Worm (Caenorhabditis elegans) whole organism, midembryonic: ENCODE data around the gene nlr-1.

Experiments
- T22C8.4 ChIP-seq: fragments of 200-800 bp; sonication (Bioruptor generic); IDR thresholded peaks from 2 replicates; pipeline ENCODE4 v1.3.6; 2022; ENCODE audit warnings: missing genetic modification characterization, missing compliant biosample characterization
- cog-1 ChIP-seq: sonication (generic microtip); optimal IDR thresholded peaks from 2 replicates; lab custom pipeline; 2016; ENCODE audit warnings: missing genetic modification characterization, missing compliant biosample characterization
- flt-1 ChIP-seq: fragments of 200-800 bp; sonication (Bioruptor generic); IDR thresholded peaks from 2 replicates; pipeline ENCODE4 v1.3.6; 2022; ENCODE audit warnings: missing genetic modification characterization, missing compliant biosample characterization
- klf-2 ChIP-seq: fragments of 200-800 bp; sonication (Bioruptor generic); conservative IDR thresholded peaks from 2 replicates; pipeline ENCODE4 v1.3.6; 2022; ENCODE audit warnings: missing genetic modification reagents, missing genetic modification characterization, missing compliant biosample characterization
- med-1 ChIP-seq: sonication (generic microtip); optimal IDR thresholded peaks from 2 replicates; lab custom pipeline; 2017; ENCODE audit warnings: missing genetic modification characterization, mild to moderate bottlenecking, missing compliant biosample characterization, antibody characterized with exemption, missing genetic modification reagents; ENCODE audit not compliant: insufficient read depth
- ref-1 ChIP-seq: fragments of 200-800 bp; sonication (Bioruptor generic); conservative IDR thresholded peaks from 2 replicates; pipeline ENCODE4 v1.3.6; 2022; ENCODE audit warnings: missing genetic modification reagents, missing genetic modification characterization, missing compliant biosample characterization
- tab-1 ChIP-seq: fragments of 200-800 bp; sonication (Bioruptor generic); IDR thresholded peaks from 2 replicates; pipeline ENCODE4 v1.3.6; 2022; ENCODE audit warnings: missing genetic modification characterization, missing compliant biosample characterization
- ztf-23 ChIP-seq: fragments of 200-800 bp; sonication (Bioruptor generic); IDR thresholded peaks from 2 replicates; pipeline ENCODE4 v1.3.6; 2022; ENCODE audit warnings: missing genetic modification reagents, missing genetic modification characterization, missing compliant biosample characterization
- ztf-29 ChIP-seq: fragments of 200-800 bp; sonication (Bioruptor generic); IDR thresholded peaks from 2 replicates; pipeline ENCODE4 v1.3.6; 2022; ENCODE audit warnings: missing genetic modification reagents, missing genetic modification characterization, missing compliant biosample characterization

The nlr-1 gene

ce11 chrIV:12192104-12192763 lies 14.1 kb upstream of the nlr-1 start:
- TF ChIP-seq med-1 (no peak), tab-1 (GFP tag; lab: Robert Waterston, UW) (no peak), klf-2 (no peak), flt-1 (GFP tag; lab: Robert Waterston, UW) (no peak), ztf-23 (GFP tag; lab: Robert Waterston, UW) (no peak), ref-1 (no peak), cog-1 (tag; lab: Kevin White, UChicago) (no peak), T22C8.4 (GFP tag; lab: Robert Waterston, UW) (no peak), ztf-29 (no peak)

DNA sequence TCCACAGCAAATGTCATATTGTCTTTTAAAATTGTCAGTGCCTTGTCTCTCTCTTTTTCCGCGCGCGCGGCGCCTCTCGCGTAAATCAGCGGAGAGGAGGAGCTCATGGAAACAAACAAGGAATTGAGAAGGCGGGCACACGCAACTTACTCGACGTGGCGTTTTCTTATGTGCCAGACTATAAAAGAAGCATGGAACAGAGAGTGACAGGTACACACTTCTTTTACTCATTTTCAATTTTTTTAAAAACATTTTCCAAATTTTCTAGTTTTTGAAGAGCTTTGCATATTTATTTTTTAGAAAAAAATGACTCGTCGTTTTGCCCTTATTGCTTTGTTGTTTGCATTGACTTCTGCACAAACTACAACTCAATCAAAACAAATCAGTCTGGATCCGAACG lies 10.2 kb downstream of the nlr-1 start, which contains the start of gene F20B10.3:
Gene F20B10.3 (plus strand): TSS at position 301 of the 400 bp plus-strand sequence.
- no peak for TF ChIP-seq ztf-29
- no peak for TF ChIP-seq med-1
- no peak for TF ChIP-seq klf-2
- TF ChIP-seq T22C8.4 (GFP tag; lab: Robert Waterston, UW), result no peak

- TF ChIP-seq klf-2, result no peak
- no peak for TF ChIP-seq cog-1 (tag; lab: Kevin White, UChicago)
- no peak for TF ChIP-seq T22C8.4 (GFP tag; lab: Robert Waterston, UW)
- no peak for TF ChIP-seq med-1
- TF ChIP-seq ztf-29, result no peak
- TF ChIP-seq flt-1 (GFP tag; lab: Robert Waterston, UW), result no peak
- no peak for TF ChIP-seq tab-1 (GFP tag; lab: Robert Waterston, UW)
- no peak for TF ChIP-seq ztf-23 (GFP tag; lab: Robert Waterston, UW)
- TF ChIP-seq ref-1, result no peak
These were observed 12.6 kb downstream of the nlr-1 start for ce11 chrIV:12165432-12166078.

DNA sequence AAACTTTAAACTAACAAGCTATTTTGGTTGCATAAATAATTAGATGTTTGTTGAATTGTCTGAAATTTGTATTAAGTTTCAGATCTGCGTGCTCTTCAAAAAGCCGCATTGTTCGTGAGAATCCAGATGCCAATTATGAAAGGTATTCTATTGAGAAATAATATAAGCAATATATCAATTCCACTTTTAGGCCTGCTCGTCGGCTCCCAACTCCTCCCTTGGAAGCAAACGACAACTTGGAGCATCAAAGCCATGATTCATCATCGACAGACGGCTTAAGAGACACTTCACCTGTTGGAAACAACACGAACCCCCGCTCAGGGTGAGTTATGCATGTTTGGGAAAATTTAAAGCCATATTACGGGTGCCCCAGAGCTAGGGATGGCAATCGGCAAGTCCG lies 15.4 kb downstream of the nlr-1 start:
- TF ChIP-seq flt-1 (GFP tag; lab: Robert Waterston, UW), result no peak
- TF ChIP-seq T22C8.4 (GFP tag; lab: Robert Waterston, UW), result no peak
- TF ChIP-seq tab-1 (GFP tag; lab: Robert Waterston, UW), result no peak
- no peak for TF ChIP-seq cog-1 (tag; lab: Kevin White, UChicago)
- TF ChIP-seq med-1, result no peak
- no peak for TF ChIP-seq klf-2
- TF ChIP-seq ref-1, result no peak
- TF ChIP-seq ztf-23 (GFP tag; lab: Robert Waterston, UW), result no peak
- no peak for TF ChIP-seq ztf-29

DNA sequence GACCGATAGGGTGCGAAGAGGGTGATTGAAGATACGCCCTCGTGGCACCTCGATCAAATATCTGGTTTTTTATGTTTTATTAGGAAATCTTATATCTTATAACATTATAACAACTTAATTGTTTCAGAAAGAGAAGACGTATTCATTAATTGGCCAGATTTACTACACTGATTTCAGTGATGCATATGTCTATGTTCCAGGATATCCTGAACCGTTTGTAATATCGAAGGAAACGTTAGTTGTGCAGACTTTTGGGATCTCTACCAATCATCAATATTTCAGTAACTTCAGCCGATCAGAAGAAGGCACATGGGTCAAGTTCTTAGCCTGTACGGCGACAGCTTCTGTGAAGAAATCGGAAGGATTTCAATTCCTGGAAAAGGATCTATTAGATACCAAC lies 17.7 kb downstream of the nlr-1 start:
- TF ChIP-seq ref-1, result no peak
- no peak for TF ChIP-seq ztf-29
- TF ChIP-seq tab-1 (GFP tag; lab: Robert Waterston, UW), result no peak
- no peak for TF ChIP-seq ztf-23 (GFP tag; lab: Robert Waterston, UW)
- TF ChIP-seq flt-1 (GFP tag; lab: Robert Waterston, UW), result no peak
- TF ChIP-seq T22C8.4 (GFP tag; lab: Robert Waterston, UW), result no peak
- TF ChIP-seq klf-2, result no peak

ce11 chrIV:12157915-12158314 lies 20.2 kb downstream of the nlr-1 start:
- TF ChIP-seq flt-1 (GFP tag; lab: Robert Waterston, UW) (0 out of 2 replicates have a peak, but pooled peaks have one; percentile 23), ref-1 (no peak), ztf-29 (no peak), klf-2 (no peak), T22C8.4 (GFP tag; lab: Robert Waterston, UW) (peak; percentile 66), tab-1 (GFP tag; lab: Robert Waterston, UW) (0 out of 2 replicates have a peak, but pooled peaks have one; percentile 7), ztf-23 (GFP tag; lab: Robert Waterston, UW) (no peak), cog-1 (tag; lab: Kevin White, UChicago) (peak; percentile 41), med-1 (no peak)

ce11 chrIV:12156642-12157233 lies 21.4 kb downstream of the nlr-1 start, which contains the start of gene eri-12:
Gene eri-12, plus strand, starts transcription at chrIV:12156838.
- TF ChIP-seq ref-1 (no peak), ztf-23 (GFP tag; lab: Robert Waterston, UW) (no peak), tab-1 (GFP tag; lab: Robert Waterston, UW) (no peak), T22C8.4 (GFP tag; lab: Robert Waterston, UW) (0 out of 2 replicates have a peak, but pooled peaks have one; percentile 18)

ce11 chrIV:12155819-12156218 lies 22.3 kb downstream of the nlr-1 start:
- peak; percentile 89 for TF ChIP-seq flt-1 (GFP tag; lab: Robert Waterston, UW)

- TF ChIP-seq ref-1 (no peak), med-1 (no peak), ztf-23 (GFP tag; lab: Robert Waterston, UW) (no peak), cog-1 (tag; lab: Kevin White, UChicago) (no peak), T22C8.4 (GFP tag; lab: Robert Waterston, UW) (no peak), klf-2 (no peak), flt-1 (GFP tag; lab: Robert Waterston, UW) (no peak), tab-1 (GFP tag; lab: Robert Waterston, UW) (no peak), ztf-29 (no peak)
These were observed 23.9 kb downstream of the nlr-1 start, which contains the start of gene B0001.7 for ce11 chrIV:12154195-12154677. Gene B0001.7, minus strand, starts transcription at chrIV:12154245.

- TF ChIP-seq ztf-23 (GFP tag; lab: Robert Waterston, UW) (no peak), T22C8.4 (GFP tag; lab: Robert Waterston, UW) (no peak), flt-1 (GFP tag; lab: Robert Waterston, UW) (no peak), tab-1 (GFP tag; lab: Robert Waterston, UW) (no peak), cog-1 (tag; lab: Kevin White, UChicago) (no peak), ztf-29 (no peak), klf-2 (no peak), ref-1 (no peak), med-1 (no peak)
These were observed 27.3 kb downstream of the nlr-1 start, which contains the start of gene B0001.2 for ce11 chrIV:12150877-12151276. Gene B0001.2, minus strand, starts transcription at chrIV:12150977.
